Worm (Caenorhabditis elegans) whole organism, early embryonic: Measurements from ENCODE around the gene F39D8.3.

Source experiments
- B0310.2 ChIP-seq: sonication (generic microtip); optimal IDR thresholded peaks from 2 replicates; lab custom pipeline; 2016; ENCODE audit warnings: mild to moderate bottlenecking, missing genetic modification characterization, missing compliant biosample characterization
- ama-1 ChIP-seq: fragments of 150-350 bp; optimal IDR thresholded peaks from 2 replicates; lab custom pipeline; 2014
- ceh-36 ChIP-seq: sonication (generic microtip); optimal IDR thresholded peaks from 2 replicates; lab custom pipeline; 2016; ENCODE audit warnings: missing genetic modification characterization, inconsistent platforms, missing compliant biosample characterization
- ets-7 ChIP-seq: sonication (generic microtip); optimal IDR thresholded peaks from 2 replicates; lab custom pipeline; 2016; ENCODE audit warnings: missing genotype, missing genetic modification characterization, missing compliant biosample characterization
- hmbx-1 ChIP-seq: sonication (generic microtip); optimal IDR thresholded peaks from 2 replicates; lab custom pipeline; 2016; ENCODE audit warnings: mild to moderate bottlenecking, missing genetic modification characterization, missing compliant biosample characterization
- tbx-37 ChIP-seq: fragments of 200-800 bp; sonication (Bioruptor generic); conservative IDR thresholded peaks from 2 replicates; pipeline ENCODE4 v1.3.6; 2022; ENCODE audit warnings: missing genetic modification reagents, missing genetic modification characterization, missing compliant biosample characterization
- tra-4 ChIP-seq: sonication (generic microtip); optimal IDR thresholded peaks from 2 replicates; lab custom pipeline; 2017; ENCODE audit warnings: missing genetic modification characterization, missing compliant biosample characterization

- TF ChIP-seq ceh-36: no peak
- TF ChIP-seq tra-4 (tag; lab: Kevin White, UChicago): no peak
- TF ChIP-seq ama-1 (lab: Kevin White, UChicago): no peak
- no peak for TF ChIP-seq B0310.2
- no peak for TF ChIP-seq ets-7 (tag; lab: Kevin White, UChicago)
- no peak for TF ChIP-seq tbx-37 (GFP tag; lab: Robert Waterston, UW)
- TF ChIP-seq hmbx-1 (tag; lab: Kevin White, UChicago): no peak
Observed at ce11 chrX:15440744-15441685, 20.2 kb downstream of the F39D8.3 start, which contains the start of gene mocs-1.
